Worm (Caenorhabditis elegans) whole organism, late embryonic: Measurements from ENCODE around the gene Y59A8B.25.
A peak's percentile ranks its signal among the peaks of the same experiment; 100 is the strongest.

Experiments used
- C08G9.2 ChIP-seq: sonication (generic microtip); optimal IDR thresholded peaks from 2 replicates; lab custom pipeline; 2016; ENCODE audit warnings: mild to moderate bottlenecking, missing genetic modification characterization, moderate library complexity, missing compliant biosample characterization
- F13H6.1 ChIP-seq: sonication (generic microtip); optimal IDR thresholded peaks from 2 replicates; lab custom pipeline; 2016; ENCODE audit warnings: missing genetic modification characterization, missing compliant biosample characterization
- ahr-1 ChIP-seq: sonication (generic microtip); optimal IDR thresholded peaks from 2 replicates; lab custom pipeline; 2016; ENCODE audit warnings: missing genetic modification characterization, missing compliant biosample characterization
- ceh-14 ChIP-seq: sonication (generic microtip); optimal IDR thresholded peaks from 2 replicates; lab custom pipeline; 2016; ENCODE audit warnings: missing genotype, missing genetic modification characterization, missing compliant biosample characterization
- ceh-18 ChIP-seq: sonication (generic microtip); optimal IDR thresholded peaks from 2 replicates; lab custom pipeline; 2016; ENCODE audit warnings: missing genetic modification characterization, missing compliant biosample characterization
- ceh-2 ChIP-seq: sonication (generic microtip); optimal IDR thresholded peaks from 2 replicates; lab custom pipeline; 2016; ENCODE audit warnings: missing genotype, missing genetic modification characterization, missing compliant biosample characterization
- ceh-22 ChIP-seq: sonication (generic microtip); optimal IDR thresholded peaks from 2 replicates; lab custom pipeline; 2017; ENCODE audit warnings: missing biosample characterization, missing genetic modification characterization
- ceh-30 ChIP-seq: fragments of 150-350 bp; optimal IDR thresholded peaks from 2 replicates; lab custom pipeline; 2014; ENCODE audit warnings: missing biosample characterization, missing genetic modification characterization
- ceh-31 ChIP-seq: sonication (generic microtip); optimal IDR thresholded peaks from 2 replicates; lab custom pipeline; 2016; ENCODE audit warnings: missing genetic modification characterization, missing compliant biosample characterization
- ceh-34 ChIP-seq: sonication (generic microtip); optimal IDR thresholded peaks from 2 replicates; lab custom pipeline; 2016; ENCODE audit warnings: mild to moderate bottlenecking, missing genetic modification characterization, missing compliant biosample characterization
- ceh-45 ChIP-seq: fragments of 200-800 bp; sonication (Bioruptor generic); IDR thresholded peaks from 2 replicates; pipeline ENCODE4 v1.3.6; 2022; ENCODE audit warnings: missing genetic modification reagents, missing genetic modification characterization, missing compliant biosample characterization
- ceh-48 ChIP-seq: sonication (generic microtip); optimal IDR thresholded peaks from 2 replicates; lab custom pipeline; 2016; ENCODE audit warnings: missing genetic modification characterization, inconsistent platforms, missing compliant biosample characterization
- ceh-6 ChIP-seq: fragments of 200-800 bp; sonication (Bioruptor generic); optimal IDR thresholded peaks from 2 replicates; lab custom pipeline; 2018; ENCODE audit warnings: mild to moderate bottlenecking, missing genetic modification characterization, missing compliant biosample characterization
- dmd-4 ChIP-seq: sonication (generic microtip); optimal IDR thresholded peaks from 2 replicates; lab custom pipeline; 2016; ENCODE audit warnings: borderline replicate concordance, missing genetic modification characterization, missing compliant biosample characterization
- dve-1 ChIP-seq: sonication (generic microtip); optimal IDR thresholded peaks from 2 replicates; lab custom pipeline; 2017; ENCODE audit warnings: antibody characterized with exemption, mild to moderate bottlenecking, missing genetic modification characterization, missing compliant biosample characterization
- ets-4 ChIP-seq: sonication (generic microtip); optimal IDR thresholded peaks from 2 replicates; lab custom pipeline; 2016; ENCODE audit warnings: missing genetic modification characterization, missing compliant biosample characterization
- fax-1 ChIP-seq: sonication (generic microtip); optimal IDR thresholded peaks from 2 replicates; lab custom pipeline; 2016; ENCODE audit warnings: missing genotype, missing genetic modification characterization, missing compliant biosample characterization
- fkh-10 ChIP-seq: fragments of 150-350 bp; optimal IDR thresholded peaks from 2 replicates; lab custom pipeline; 2014; ENCODE audit warnings: missing biosample characterization, missing genetic modification reagents, missing genetic modification characterization
- fkh-6 ChIP-seq: sonication (generic microtip); optimal IDR thresholded peaks from 2 replicates; lab custom pipeline; 2016; ENCODE audit warnings: missing genetic modification characterization, missing compliant biosample characterization
- hlh-15 ChIP-seq: sonication (generic microtip); optimal IDR thresholded peaks from 2 replicates; lab custom pipeline; 2016; ENCODE audit warnings: missing genetic modification characterization, missing compliant biosample characterization
- hlh-30 ChIP-seq: sonication (generic microtip); optimal IDR thresholded peaks from 2 replicates; lab custom pipeline; 2017; ENCODE audit warnings: antibody characterized with exemption, missing genetic modification characterization, missing compliant biosample characterization; ENCODE audit not compliant: insufficient read depth
- hlh-6 ChIP-seq: sonication (generic microtip); optimal IDR thresholded peaks from 2 replicates; lab custom pipeline; 2016; ENCODE audit warnings: missing genotype, missing genetic modification characterization, missing compliant biosample characterization
- hlh-8 ChIP-seq: sonication (generic microtip); optimal IDR thresholded peaks from 2 replicates; lab custom pipeline; 2016; ENCODE audit warnings: missing genotype, missing genetic modification characterization, missing compliant biosample characterization
- lin-11 ChIP-seq: fragments of 200-800 bp; sonication (Bioruptor generic); optimal IDR thresholded peaks from 2 replicates; lab custom pipeline; 2018; ENCODE audit warnings: mild to moderate bottlenecking, missing genetic modification characterization, missing compliant biosample characterization
- mec-3 ChIP-seq: sonication (generic microtip); optimal IDR thresholded peaks from 2 replicates; lab custom pipeline; 2016; ENCODE audit warnings: borderline replicate concordance, missing genetic modification characterization, missing compliant biosample characterization
- nfya-1 ChIP-seq: sonication (generic microtip); optimal IDR thresholded peaks from 2 replicates; lab custom pipeline; 2017; ENCODE audit warnings: missing genetic modification characterization, mild to moderate bottlenecking, missing compliant biosample characterization, antibody characterized with exemption, moderate library complexity
- odd-2 ChIP-seq: sonication (generic microtip); optimal IDR thresholded peaks from 2 replicates; lab custom pipeline; 2017; ENCODE audit warnings: antibody characterized with exemption, mild to moderate bottlenecking, missing genetic modification characterization, missing compliant biosample characterization
- pat-9 ChIP-seq: fragments of 200-800 bp; sonication (Bioruptor generic); optimal IDR thresholded peaks from 2 replicates; lab custom pipeline; 2018; ENCODE audit warnings: mild to moderate bottlenecking, missing genetic modification characterization, moderate library complexity, missing compliant biosample characterization
- pax-1 ChIP-seq: fragments of 150-350 bp; optimal IDR thresholded peaks from 2 replicates; lab custom pipeline; 2014; ENCODE audit warnings: missing biosample characterization, missing genetic modification characterization
- pha-2 ChIP-seq: sonication (generic microtip); optimal IDR thresholded peaks from 2 replicates; lab custom pipeline; 2017; ENCODE audit warnings: mild to moderate bottlenecking, missing genetic modification characterization, missing compliant biosample characterization
- ref-2 ChIP-seq: sonication (generic microtip); optimal IDR thresholded peaks from 2 replicates; lab custom pipeline; 2016; ENCODE audit warnings: missing genetic modification characterization, missing compliant biosample characterization
- sdc-2 ChIP-seq: sonication (generic microtip); optimal IDR thresholded peaks from 2 replicates; lab custom pipeline; 2016; ENCODE audit warnings: missing genotype, missing genetic modification characterization, missing compliant biosample characterization
- sox-4 ChIP-seq: sonication (generic microtip); optimal IDR thresholded peaks from 2 replicates; lab custom pipeline; 2017; ENCODE audit warnings: mild to moderate bottlenecking, missing genetic modification characterization, inconsistent platforms, missing compliant biosample characterization
- tbx-2 ChIP-seq: sonication (generic microtip); optimal IDR thresholded peaks from 2 replicates; lab custom pipeline; 2016; ENCODE audit warnings: missing genetic modification characterization, missing compliant biosample characterization
- unc-42 ChIP-seq: sonication (generic microtip); optimal IDR thresholded peaks from 2 replicates; lab custom pipeline; 2016; ENCODE audit warnings: missing genotype, missing genetic modification characterization, missing compliant biosample characterization
- unc-55 ChIP-seq: sonication (generic microtip); optimal IDR thresholded peaks from 2 replicates; lab custom pipeline; 2017; ENCODE audit warnings: missing biosample characterization, missing genetic modification reagents, missing genetic modification characterization
- zip-5 ChIP-seq: sonication (generic microtip); optimal IDR thresholded peaks from 2 replicates; lab custom pipeline; 2016; ENCODE audit warnings: missing genetic modification characterization, missing compliant biosample characterization

Gene Y59A8B.25

ce11 chrV:18079163-18079562 lies 24.0 kb upstream of the Y59A8B.25 start:
- no peak for TF ChIP-seq ref-2 (tag; lab: Kevin White, UChicago)
- TF ChIP-seq nfya-1 (tag; lab: Kevin White, UChicago) = peak; percentile 70
- peak; percentile 76 for TF ChIP-seq ceh-31
- peak; percentile 38 for TF ChIP-seq unc-42 (tag; lab: Kevin White, UChicago)
- peak; percentile 39 for TF ChIP-seq ceh-34 (tag; lab: Kevin White, UChicago)
- TF ChIP-seq tbx-2 = peak; percentile 45
- TF ChIP-seq ceh-48 = peak; percentile 100
- TF ChIP-seq ceh-18 (tag; lab: Kevin White, UChicago) = peak; percentile 24
- no peak for TF ChIP-seq ahr-1
- TF ChIP-seq dve-1 = peak; percentile 21
- peak; percentile 68 for TF ChIP-seq unc-55 (GFP tag; lab: Kevin White, UChicago)
- no peak for TF ChIP-seq hlh-8 (tag; lab: Kevin White, UChicago)
- TF ChIP-seq hlh-30 (tag; lab: Kevin White, UChicago) = peak; percentile 74
- peak; percentile 75 for TF ChIP-seq ceh-30 (tag; lab: Kevin White, UChicago)
- TF ChIP-seq hlh-6 (tag; lab: Kevin White, UChicago) = no peak

- no peak for TF ChIP-seq ceh-31
- no peak for TF ChIP-seq fkh-6
- peak; percentile 49 for TF ChIP-seq unc-42 (tag; lab: Kevin White, UChicago)
Observed at ce11 chrV:18066257-18066783, 11.1 kb upstream of the Y59A8B.25 start, which contains the start of gene Y59A8B.8. Y59A8B.8 (minus strand) TSS chrV:18066307.

ce11 chrV:18043271-18043670 lies 11.9 kb downstream of the Y59A8B.25 start, which contains the start of gene ebp-1:
ebp-1 (plus strand) TSS chrV:18043571.
- TF ChIP-seq dmd-4 (tag; lab: Kevin White, UChicago) (no peak), ceh-34 (tag; lab: Kevin White, UChicago) (no peak), fkh-6 (no peak), pax-1 (tag; lab: Kevin White, UChicago) (no peak), C08G9.2 (tag; lab: Kevin White, UChicago) (no peak), ceh-2 (no peak), ceh-22 (tag; lab: Kevin White, UChicago) (no peak), lin-11 (tag; lab: Kevin White, UChicago) (no peak), ceh-31 (no peak), ceh-48 (no peak), ref-2 (tag; lab: Kevin White, UChicago) (no peak), pha-2 (tag; lab: Kevin White, UChicago) (no peak), ahr-1 (no peak), ceh-45 (GFP tag; lab: Robert Waterston, UW) (no peak), sdc-2 (tag; lab: Kevin White, UChicago) (no peak), unc-55 (GFP tag; lab: Kevin White, UChicago) (no peak)

ce11 chrV:18022179-18022578 lies 33.0 kb downstream of the Y59A8B.25 start, which contains the start of gene prp-6:
prp-6 (plus strand) TSS chrV:18022479.
- TF ChIP-seq ceh-14 (tag; lab: Kevin White, UChicago) (no peak), ceh-48 (no peak), zip-5 (tag; lab: Kevin White, UChicago) (no peak), pat-9 (tag; lab: Kevin White, UChicago) (no peak), tbx-2 (no peak), sox-4 (tag; lab: Kevin White, UChicago) (no peak), F13H6.1 (tag; lab: Kevin White, UChicago) (no peak), ref-2 (tag; lab: Kevin White, UChicago) (no peak), ceh-31 (no peak), fkh-10 (GFP tag; lab: Kevin White, UChicago) (no peak)

- no peak for TF ChIP-seq fax-1 (tag; lab: Kevin White, UChicago)
- TF ChIP-seq hlh-15 (tag; lab: Kevin White, UChicago) = no peak
- TF ChIP-seq ets-4 (tag; lab: Kevin White, UChicago) = no peak
- no peak for TF ChIP-seq ceh-6 (GFP tag; lab: Kevin White, UChicago)
- no peak for TF ChIP-seq F13H6.1 (tag; lab: Kevin White, UChicago)
- no peak for TF ChIP-seq mec-3
- TF ChIP-seq fkh-6 = no peak
- TF ChIP-seq ceh-14 (tag; lab: Kevin White, UChicago) = no peak
- TF ChIP-seq odd-2 (tag; lab: Kevin White, UChicago) = no peak
Observed at ce11 chrV:18021464-18021863, 33.7 kb downstream of the Y59A8B.25 start.
